Fruit fly (Drosophila melanogaster) whole organism, embryonic: Measurements from ENCODE around the gene dpr4.

ENCODE experiments used
- Bteb2 ChIP-seq: fragments of 200-800 bp; sonication (Bioruptor generic); optimal IDR thresholded peaks from 2 replicates; lab custom pipeline; 2016; ENCODE audit warnings: missing biosample characterization, missing genetic modification characterization
- CG1024 ChIP-seq: fragments of 200-800 bp; sonication (Bioruptor generic); IDR thresholded peaks from 2 replicates; pipeline ENCODE4 v1.3.6; 2022; ENCODE audit warnings: missing biosample characterization, missing genetic modification characterization
- CG1233 ChIP-seq: fragments of 200-800 bp; sonication (Bioruptor generic); optimal IDR thresholded peaks from 4 replicates; lab custom pipeline; 2018; ENCODE audit warnings: missing biosample characterization, mild to moderate bottlenecking, missing genetic modification characterization
- CG12744 ChIP-seq: fragments of 200-800 bp; sonication (Bioruptor generic); optimal IDR thresholded peaks from 2 replicates; lab custom pipeline; 2016; ENCODE audit warnings: missing biosample characterization, missing genetic modification characterization
- CG13296 ChIP-seq: fragments of 200-800 bp; sonication (Bioruptor generic); optimal IDR thresholded peaks from 3 replicates; lab custom pipeline; 2018; ENCODE audit warnings: missing biosample characterization, mild to moderate bottlenecking, missing genetic modification characterization
- CG13894 ChIP-seq: fragments of 200-800 bp; sonication (Bioruptor generic); optimal IDR thresholded peaks from 3 replicates; lab custom pipeline; 2018; ENCODE audit warnings: missing biosample characterization, mild to moderate bottlenecking, missing genetic modification characterization, moderate library complexity
- CG14014 ChIP-seq: fragments of 200-800 bp; sonication (Bioruptor generic); IDR thresholded peaks from 2 replicates; pipeline ENCODE4 v1.3.6; 2022; ENCODE audit warnings: missing biosample characterization, missing genetic modification characterization
- CG15696 ChIP-seq: fragments of 200-800 bp; sonication (Bioruptor generic); optimal IDR thresholded peaks from 2 replicates; lab custom pipeline; 2019; ENCODE audit warnings: missing biosample characterization, mild to moderate bottlenecking, missing genetic modification characterization, moderate library complexity
- CG18011 ChIP-seq: fragments of 200-800 bp; sonication (Bioruptor generic); optimal IDR thresholded peaks from 2 replicates; lab custom pipeline; 2017; ENCODE audit warnings: missing biosample characterization, missing genetic modification characterization, mild to moderate bottlenecking, moderate library complexity, missing genotype
- CG30403 ChIP-seq: fragments of 200-800 bp; sonication (Bioruptor generic); optimal IDR thresholded peaks from 3 replicates; lab custom pipeline; 2016; ENCODE audit warnings: missing biosample characterization, missing genetic modification characterization
- CG3065 ChIP-seq: fragments of 200-800 bp; sonication (Bioruptor generic); optimal IDR thresholded peaks from 2 replicates; lab custom pipeline; 2016; ENCODE audit warnings: missing biosample characterization, missing genetic modification characterization
- CG31388 ChIP-seq: fragments of 200-800 bp; sonication (Bioruptor generic); optimal IDR thresholded peaks from 2 replicates; lab custom pipeline; 2016; ENCODE audit warnings: missing biosample characterization, missing genetic modification characterization
- CG34376 ChIP-seq: fragments of 200-800 bp; sonication (Bioruptor generic); optimal IDR thresholded peaks from 2 replicates; lab custom pipeline; 2018; ENCODE audit warnings: missing biosample characterization, mild to moderate bottlenecking, missing genetic modification characterization
- CG4424 ChIP-seq: fragments of 200-800 bp; sonication (Bioruptor generic); optimal IDR thresholded peaks from 3 replicates; lab custom pipeline; 2016; ENCODE audit warnings: missing biosample characterization, missing genetic modification characterization
- CG4730 ChIP-seq: fragments of 200-800 bp; sonication (Bioruptor generic); IDR thresholded peaks from 2 replicates; pipeline ENCODE4 v1.3.6; 2022; ENCODE audit warnings: missing biosample characterization, missing genetic modification characterization
- CG6791 ChIP-seq: fragments of 200-800 bp; sonication (Bioruptor generic); IDR thresholded peaks from 3 replicates; pipeline ENCODE4 v1.3.6; 2022; ENCODE audit warnings: missing biosample characterization, missing genetic modification characterization; ENCODE audit not compliant: partially characterized antibody
- CG7839 ChIP-seq: fragments of 200-800 bp; sonication (Bioruptor generic); optimal IDR thresholded peaks from 3 replicates; lab custom pipeline; 2018; ENCODE audit warnings: missing biosample characterization, mild to moderate bottlenecking, missing genetic modification characterization, moderate library complexity
- CG8089 ChIP-seq: fragments of 200-800 bp; sonication (Bioruptor generic); optimal IDR thresholded peaks from 3 replicates; lab custom pipeline; 2016; ENCODE audit warnings: missing biosample characterization, missing genetic modification characterization
- Deaf1 ChIP-seq: fragments of 200-800 bp; optimal IDR thresholded peaks from 3 replicates; lab custom pipeline; 2019; ENCODE audit warnings: missing biosample characterization, mild to moderate bottlenecking, missing genetic modification characterization, moderate library complexity
- Dp ChIP-seq: fragments of 200-800 bp; sonication (Bioruptor generic); optimal IDR thresholded peaks from 2 replicates; lab custom pipeline; 2018; ENCODE audit warnings: missing biosample characterization, mild to moderate bottlenecking, missing genetic modification characterization, moderate library complexity
- MTF-1 ChIP-seq: fragments of 200-800 bp; sonication (Bioruptor generic); optimal IDR thresholded peaks from 2 replicates; lab custom pipeline; 2018; ENCODE audit warnings: missing biosample characterization, mild to moderate bottlenecking, missing genetic modification characterization, borderline replicate concordance
- Sry-β ChIP-seq: fragments of 200-800 bp; sonication (Bioruptor generic); optimal IDR thresholded peaks from 2 replicates; lab custom pipeline; 2018; ENCODE audit warnings: missing biosample characterization, mild to moderate bottlenecking, missing genetic modification characterization, moderate library complexity
- Tbp ChIP-seq: fragments of >200 bp; optimal IDR thresholded peaks from 2 replicates; lab custom pipeline; 2018; ENCODE audit warnings: missing biosample characterization, missing genetic modification characterization
- bbx ChIP-seq: fragments of 200-800 bp; sonication (Bioruptor generic); IDR thresholded peaks from 2 replicates; pipeline ENCODE4 v1.3.6; 2022; ENCODE audit warnings: missing biosample characterization, missing genetic modification characterization; ENCODE audit not compliant: partially characterized antibody
- ci ChIP-seq: fragments of 200-800 bp; sonication (Bioruptor generic); IDR thresholded peaks from 3 replicates; pipeline ENCODE4 v1.3.6; 2022; ENCODE audit warnings: missing biosample characterization, missing genetic modification characterization
- crp ChIP-seq, 2 experiments: fragments of 200-800 bp; sonication (Bioruptor generic); optimal IDR thresholded peaks; 2 replicates in 1 of 2; 3 replicates in 1 of 2; lab custom pipeline; 2017; ENCODE audit warnings: missing biosample characterization in 2 of 2, missing genetic modification characterization in 2 of 2, mild to moderate bottlenecking in 1 of 2, moderate library complexity in 1 of 2
- da ChIP-seq: fragments of 200-800 bp; sonication (Bioruptor generic); optimal IDR thresholded peaks from 2 replicates; lab custom pipeline; 2016; ENCODE audit warnings: missing biosample characterization, missing genetic modification characterization
- dan ChIP-seq: fragments of 200-800 bp; sonication (Bioruptor generic); IDR thresholded peaks from 2 replicates; pipeline ENCODE4 v1.3.6; 2022; ENCODE audit warnings: missing biosample characterization, missing genetic modification characterization
- dmrt11E ChIP-seq: fragments of 200-800 bp; sonication (Bioruptor generic); optimal IDR thresholded peaks from 3 replicates; lab custom pipeline; 2018; ENCODE audit warnings: missing biosample characterization, mild to moderate bottlenecking, missing genetic modification characterization, moderate library complexity
- insv ChIP-seq, 2 experiments: fragments of 200-800 bp; sonication (Bioruptor generic); optimal IDR thresholded peaks; 3 replicates each; lab custom pipeline; 2016 to 2018; ENCODE audit warnings: missing biosample characterization in 2 of 2, missing genetic modification characterization in 2 of 2
- kay ChIP-seq: fragments of 200-800 bp; sonication (Bioruptor generic); optimal IDR thresholded peaks from 2 replicates; lab custom pipeline; 2016; ENCODE audit warnings: missing biosample characterization, missing genetic modification characterization
- luna ChIP-seq: fragments of 200-800 bp; sonication (Bioruptor generic); optimal IDR thresholded peaks from 2 replicates; lab custom pipeline; 2016; ENCODE audit warnings: missing biosample characterization, missing genetic modification characterization
- nerfin-1 ChIP-seq: fragments of 200-800 bp; sonication (Bioruptor generic); optimal IDR thresholded peaks from 3 replicates; lab custom pipeline; 2019; ENCODE audit warnings: missing biosample characterization, mild to moderate bottlenecking, missing genetic modification characterization, moderate library complexity
- peb ChIP-seq: fragments of 200-800 bp; sonication (Bioruptor generic); IDR thresholded peaks from 2 replicates; pipeline ENCODE4 v1.3.6; 2022; ENCODE audit warnings: missing biosample characterization, missing genetic modification characterization
- rib ChIP-seq: fragments of 200-800 bp; sonication (Bioruptor generic); IDR thresholded peaks from 2 replicates; pipeline ENCODE4 v1.3.6; 2022; ENCODE audit warnings: missing biosample characterization, missing genetic modification characterization
- so ChIP-seq: fragments of 200-800 bp; sonication (Bioruptor generic); IDR thresholded peaks from 3 replicates; pipeline ENCODE4 v1.3.6; 2022; ENCODE audit warnings: missing biosample characterization, missing genetic modification characterization
- sr ChIP-seq: fragments of 200-800 bp; sonication (Bioruptor generic); IDR thresholded peaks from 3 replicates; pipeline ENCODE4 v1.3.6; 2022; ENCODE audit warnings: missing biosample characterization, missing genetic modification characterization
- stc ChIP-seq: fragments of 200-800 bp; sonication (Bioruptor generic); IDR thresholded peaks from 2 replicates; pipeline ENCODE4 v1.3.6; 2022; ENCODE audit warnings: missing biosample characterization, missing genetic modification characterization
- sug ChIP-seq: fragments of 200-800 bp; optimal IDR thresholded peaks from 2 replicates; lab custom pipeline; 2019; ENCODE audit warnings: missing biosample characterization, mild to moderate bottlenecking, missing genetic modification characterization, moderate library complexity
- wdn ChIP-seq: fragments of 200-800 bp; sonication (Bioruptor generic); IDR thresholded peaks from 2 replicates; pipeline ENCODE4 v1.3.6; 2022; ENCODE audit warnings: missing biosample characterization, missing genetic modification characterization
- zfh1 ChIP-seq: fragments of 200-800 bp; sonication (Bioruptor generic); IDR thresholded peaks from 3 replicates; pipeline ENCODE4 v1.3.6; 2022; ENCODE audit warnings: missing biosample characterization, missing genetic modification characterization

dpr4 gene

dm6 chr3R:11566769-11567570 lies 24.2 kb upstream of the dpr4 start, which contains the start of the genes fabp and sea (continued):
- no peak for TF ChIP-seq zfh1 (GFP tag; lab: Robert Waterston, UW)
- TF ChIP-seq insv (GFP tag; optimal IDR thresholded peaks at IDR 0.05; lab: Kevin White, UChicago): no peak
- no peak for TF ChIP-seq CG15696 (tag; lab: Kevin White, UChicago)
- TF ChIP-seq luna: no peak
- TF ChIP-seq Sry-β (GFP tag; lab: Kevin White, UChicago): no peak
- no peak for TF ChIP-seq CG30403 (GFP tag; lab: Kevin White, UChicago)
- no peak for TF ChIP-seq sr (GFP tag; lab: Robert Waterston, UW)
- TF ChIP-seq Deaf1 (tag; lab: Kevin White, UChicago): peak; percentile 48
- TF ChIP-seq CG8089: no peak
- TF ChIP-seq CG18011 (GFP tag; lab: Kevin White, UChicago): no peak
- no peak for TF ChIP-seq CG7839 (tag; lab: Kevin White, UChicago)
- TF ChIP-seq nerfin-1 (tag; lab: Kevin White, UChicago): no peak
- no peak for TF ChIP-seq CG3065 (GFP tag; lab: Kevin White, UChicago)
- no peak for TF ChIP-seq CG12744 (GFP tag; lab: Kevin White, UChicago)
- peak; percentile 68 for TF ChIP-seq rib
- peak; percentile 54; the same call in 2 of the 3 replicates for TF ChIP-seq ci (GFP tag; lab: Robert Waterston, UW)
- no peak for TF ChIP-seq CG13894 (tag; lab: Kevin White, UChicago)
- TF ChIP-seq CG6791 (GFP tag; lab: Robert Waterston, UW): 0 out of 3 replicates have a peak, but pooled peaks have one; percentile 23
- TF ChIP-seq so (GFP tag; lab: Robert Waterston, UW): peak; percentile 48; the same call in 2 of the 3 replicates
- no peak for TF ChIP-seq CG14014 (GFP tag; lab: Robert Waterston, UW)
- TF ChIP-seq CG34376 (GFP tag; lab: Kevin White, UChicago): peak; percentile 77
- no peak for TF ChIP-seq dan (GFP tag; lab: Robert Waterston, UW)
- no peak for TF ChIP-seq da (GFP tag; lab: Kevin White, UChicago)
- no peak for TF ChIP-seq crp (GFP tag; optimal IDR thresholded peaks at IDR 0.05; lab: Kevin White, UChicago)
- TF ChIP-seq peb (GFP tag; lab: Robert Waterston, UW): no peak
- peak; percentile 3 for TF ChIP-seq sug (tag; lab: Kevin White, UChicago)
- no peak for TF ChIP-seq CG4424 (GFP tag; lab: Kevin White, UChicago)
- TF ChIP-seq CG1024 (GFP tag; lab: Robert Waterston, UW): no peak
- no peak for TF ChIP-seq Tbp (GFP tag; lab: Kevin White, UChicago)
- no peak for TF ChIP-seq CG31388 (GFP tag; lab: Kevin White, UChicago)
- TF ChIP-seq Bteb2 (GFP tag; lab: Kevin White, UChicago): no peak
- peak; percentile 41 for TF ChIP-seq bbx
- TF ChIP-seq stc (GFP tag; lab: Robert Waterston, UW): no peak
- TF ChIP-seq CG13296 (GFP tag; lab: Kevin White, UChicago): peak; percentile 36
- no peak for TF ChIP-seq wdn (GFP tag; lab: Robert Waterston, UW)
- TF ChIP-seq kay (GFP tag; lab: Kevin White, UChicago): no peak
- TF ChIP-seq MTF-1 (GFP tag; lab: Kevin White, UChicago): no peak
- TF ChIP-seq dmrt11E (tag; lab: Kevin White, UChicago): no peak
- no peak for TF ChIP-seq CG1233 (GFP tag; lab: Kevin White, UChicago)
- TF ChIP-seq CG4730 (GFP tag; lab: Robert Waterston, UW): no peak
- TF ChIP-seq Dp: no peak
